Fruit fly (Drosophila melanogaster) Kc167 (cell line): ENCODE results near the gene CAH6.

Source experiments
- Sin3A ChIP-seq: fragments of >200 bp; optimal IDR thresholded peaks from 2 replicates; lab custom pipeline; 2018; ENCODE audit warnings: missing external identifiers
- insv ChIP-seq: fragments of >200 bp; optimal IDR thresholded peaks from 3 replicates; lab custom pipeline; 2018; ENCODE audit warnings: missing external identifiers
- psq ChIP-seq: fragments of >200 bp; optimal IDR thresholded peaks from 2 replicates; lab custom pipeline; 2017; ENCODE audit warnings: missing external identifiers

DNA sequence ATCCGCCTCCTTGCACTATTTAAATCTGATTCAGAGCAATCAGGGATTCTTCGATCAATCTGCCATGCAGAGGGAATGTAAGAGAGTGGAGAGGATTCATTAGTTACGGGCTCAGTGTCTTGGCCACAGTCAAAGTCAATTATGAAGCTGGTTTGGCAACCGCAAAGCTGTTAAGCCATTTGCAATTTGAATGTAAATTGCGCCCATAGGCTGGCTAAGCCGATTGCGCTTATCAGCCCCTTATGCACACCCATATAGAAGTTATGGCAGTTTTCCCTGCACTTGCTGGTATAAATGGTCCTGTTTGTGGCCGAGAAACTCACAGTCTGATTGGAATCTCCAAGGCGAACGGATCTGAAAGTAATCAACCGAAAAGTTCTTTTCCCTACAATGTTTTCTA lies 4.9 kb downstream of the CAH6 start, which contains the start of gene CAH5:
- TF ChIP-seq Sin3A (no peak), psq (lab: Kevin White, UChicago) (no peak), insv (lab: Kevin White, UChicago) (no peak)
